Worm (Caenorhabditis elegans): Measurements from ENCODE around the gene ufbp-1.
A peak's percentile ranks its signal among the peaks of the same experiment; 100 is the strongest.

Gene ufbp-1

DNA sequence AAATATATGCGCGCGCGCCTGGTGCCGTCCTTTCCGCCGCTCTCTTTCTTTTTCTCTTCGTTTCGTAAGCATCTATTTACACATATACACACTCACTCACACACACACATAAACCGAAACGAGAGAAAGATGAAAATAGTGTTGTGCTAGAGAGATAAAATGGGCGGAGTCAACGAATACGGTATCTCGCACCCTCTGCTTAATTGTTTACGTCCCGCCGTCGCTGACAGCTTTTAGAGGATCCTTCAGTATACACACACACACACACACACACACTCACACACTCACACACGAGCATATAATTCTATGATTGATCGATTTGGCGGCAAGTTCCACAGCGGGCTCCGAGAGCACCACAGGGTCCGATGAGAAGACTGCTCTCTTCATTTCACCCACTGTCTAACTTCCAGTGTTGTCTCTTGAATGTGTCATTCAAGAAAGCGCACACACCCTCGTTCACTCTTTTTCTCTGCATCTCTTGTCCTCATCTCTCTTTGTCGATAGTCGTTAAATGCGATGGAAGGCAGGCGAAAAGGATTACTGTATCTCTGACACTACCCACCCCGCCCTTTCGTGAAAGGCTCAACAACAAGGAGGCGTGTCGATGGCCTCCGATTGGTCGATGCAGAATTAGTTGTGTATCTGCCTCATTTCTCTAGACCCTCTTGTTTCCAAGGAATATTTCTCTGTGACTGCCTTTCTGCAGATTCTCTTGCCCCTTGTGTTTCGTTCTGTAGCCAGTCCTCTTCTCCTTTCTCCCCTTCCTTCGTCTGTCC is 26.0 kb downstream of the ufbp-1 start (continued):
- TF ChIP-seq ceh-79 (tag; optimal IDR thresholded peaks at IDR 0.05) = peak; percentile 63
- TF ChIP-seq ccch-3 (GFP tag; optimal IDR thresholded peaks at IDR 0.05) = no peak
- no peak for TF ChIP-seq hlh-12 (tag; optimal IDR thresholded peaks at IDR 0.05)
- TF ChIP-seq snpc-4 (GFP tag; optimal IDR thresholded peaks at IDR 0.05) = peak; percentile 12
- TF ChIP-seq snpc-4 (tag; optimal IDR thresholded peaks at IDR 0.05) = peak in 3 of 4 experiments; percentile 35 to 67 (median 63)
- peak; percentile 42 for TF ChIP-seq somi-1 (GFP tag; optimal IDR thresholded peaks at IDR 0.05)
- no peak for TF ChIP-seq egl-44 (GFP tag; IDR thresholded peaks at IDR 0.05)
- no peak for TF ChIP-seq F57A8.1 (GFP tag; optimal IDR thresholded peaks at IDR 0.05)
- TF ChIP-seq madf-3 (GFP tag; IDR thresholded peaks at IDR 0.05) = no peak
- TF ChIP-seq rpc-1 (optimal IDR thresholded peaks at IDR 0.05) = no peak
- TF ChIP-seq rpc-1 (tag; optimal IDR thresholded peaks at IDR 0.05) = no peak
- no peak for TF ChIP-seq F37B4.10 (GFP tag; IDR thresholded peaks at IDR 0.05)
- TF ChIP-seq lag-1 (GFP tag; IDR thresholded peaks at IDR 0.05) = no peak
- TF ChIP-seq hmg-20 (GFP tag; IDR thresholded peaks at IDR 0.05) = no peak
- no peak for TF ChIP-seq T26A5.8 (tag; optimal IDR thresholded peaks at IDR 0.05)
- no peak for TF ChIP-seq ztf-6 (GFP tag; IDR thresholded peaks at IDR 0.05)
- TF ChIP-seq gei-17 (GFP tag; optimal IDR thresholded peaks at IDR 0.05) = peak; percentile 54
- TF ChIP-seq ets-4 (GFP tag; optimal IDR thresholded peaks at IDR 0.05) = peak; percentile 64
- TF ChIP-seq zim-3 (tag; optimal IDR thresholded peaks at IDR 0.05) = no peak
- TF ChIP-seq sptf-2 (GFP tag; optimal IDR thresholded peaks at IDR 0.05) = no peak
- no peak for TF ChIP-seq mel-28 (tag; optimal IDR thresholded peaks at IDR 0.05; ENCODE audit: borderline replicate concordance)
- TF ChIP-seq lin-54 (GFP tag; optimal IDR thresholded peaks at IDR 0.05) = peak; percentile 62
- TF ChIP-seq F57C9.4 (tag; optimal IDR thresholded peaks at IDR 0.05) = no peak
- peak; percentile 73 for TF ChIP-seq mcd-1 (GFP tag; IDR thresholded peaks at IDR 0.05)
- TF ChIP-seq F52B5.7 (tag; optimal IDR thresholded peaks at IDR 0.05) = no peak
- no peak for TF ChIP-seq nhr-27 (tag; optimal IDR thresholded peaks at IDR 0.05)
- no peak; the same call in 1 of the 2 replicates for TF ChIP-seq cebp-1 (GFP tag; IDR thresholded peaks at IDR 0.05)
- TF ChIP-seq cebp-1 (tag; optimal IDR thresholded peaks at IDR 0.05) = peak; percentile 88
- peak in 1 of 3 experiments; percentile 81 for TF ChIP-seq lin-35 (GFP tag; optimal IDR thresholded peaks at IDR 0.05)
- TF ChIP-seq F22D6.2 (tag; optimal IDR thresholded peaks at IDR 0.05) = no peak
- no peak for TF ChIP-seq ama-1 (optimal IDR thresholded peaks at IDR 0.05)
- TF ChIP-seq ama-1 (GFP tag; optimal IDR thresholded peaks at IDR 0.05) = no peak
- TF ChIP-seq efl-1 (GFP tag; optimal IDR thresholded peaks at IDR 0.05) = no peak
- no peak for TF ChIP-seq snpc-3.4 (tag; optimal IDR thresholded peaks at IDR 0.05)
- TF ChIP-seq pbrm-1 (GFP tag; IDR thresholded peaks at IDR 0.05) = peak; percentile 34; the same call in 1 of the 2 replicates
- TF ChIP-seq unc-130 (GFP tag; optimal IDR thresholded peaks at IDR 0.05) = no peak
- TF ChIP-seq sdz-38 (tag; optimal IDR thresholded peaks at IDR 0.05) = no peak
- TF ChIP-seq nhr-90 (tag; optimal IDR thresholded peaks at IDR 0.05) = no peak
- no peak for TF ChIP-seq ceh-91 (GFP tag; IDR thresholded peaks at IDR 0.05)
- TF ChIP-seq F10E7.11 (tag; optimal IDR thresholded peaks at IDR 0.05) = peak; percentile 45
- TF ChIP-seq madf-6 (GFP tag; IDR thresholded peaks at IDR 0.05) = 0 out of 2 replicates have a peak, but pooled peaks have one; percentile 29
- no peak for TF ChIP-seq attf-6 (GFP tag; IDR thresholded peaks at IDR 0.05)
- peak; percentile 99 for TF ChIP-seq K12H6.12 (tag; optimal IDR thresholded peaks at IDR 0.05)
- TF ChIP-seq mxl-1 (tag; optimal IDR thresholded peaks at IDR 0.05) = no peak
- TF ChIP-seq Y53F4B.3 (GFP tag; IDR thresholded peaks at IDR 0.05) = no peak
- TF ChIP-seq athp-1 (tag; optimal IDR thresholded peaks at IDR 0.05) = peak; percentile 47
- no peak for TF ChIP-seq pha-4 (tag; optimal IDR thresholded peaks at IDR 0.05)
- no peak for TF ChIP-seq Y79H2A.3 (GFP tag; conservative IDR thresholded peaks at IDR 0.05)
- peak; percentile 24 for TF ChIP-seq ztf-26 (tag; optimal IDR thresholded peaks at IDR 0.05)
- TF ChIP-seq hmg-1.2 (GFP tag; IDR thresholded peaks at IDR 0.05) = peak; percentile 81
